Worm (Caenorhabditis elegans): Measurements from ENCODE around the gene fip-3.

Gene fip-3

DNA sequence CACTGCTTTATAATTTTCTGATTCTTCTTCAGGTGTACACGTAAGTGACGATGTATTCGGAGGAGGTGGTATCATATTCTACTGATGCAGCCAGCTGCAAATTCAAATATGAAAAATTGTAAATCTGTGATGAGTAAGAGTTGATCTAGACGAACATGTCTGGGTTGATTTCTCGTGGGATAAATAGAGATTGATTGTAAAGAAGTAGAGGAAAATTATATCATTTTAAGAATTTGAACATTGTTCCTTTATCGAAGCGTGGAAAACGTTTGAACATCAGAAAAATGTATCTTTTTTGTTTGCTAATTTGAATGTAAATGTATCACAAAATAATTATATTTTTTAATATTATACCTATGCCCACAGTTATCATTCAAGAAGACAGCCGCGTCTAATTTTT, 43.8 kb downstream of the fip-3 start, which contains the start of gene ZC21.6:
ZC21.6 (minus strand) TSS at position 101 of the 400 bp plus-strand sequence.
- TF ChIP-seq elt-2 (tag; optimal IDR thresholded peaks at IDR 0.05) (no peak), elt-1 (tag; optimal IDR thresholded peaks at IDR 0.05) (no peak), sea-2 (GFP tag; optimal IDR thresholded peaks at IDR 0.05) (no peak), pha-4 (tag; optimal IDR thresholded peaks at IDR 0.05) (no peak), nhr-43 (tag; optimal IDR thresholded peaks at IDR 0.05; ENCODE audit: poor library complexity, severe bottlenecking) (no peak), skn-1 (tag; optimal IDR thresholded peaks at IDR 0.05) (no peak), lsy-12 (tag; optimal IDR thresholded peaks at IDR 0.05) (no peak), R02D3.7 (tag; optimal IDR thresholded peaks at IDR 0.05) (no peak), nhr-77 (tag; optimal IDR thresholded peaks at IDR 0.05) (no peak), fos-1 (tag; optimal IDR thresholded peaks at IDR 0.05) (no peak), nhr-67 (tag; optimal IDR thresholded peaks at IDR 0.05) (no peak), nhr-12 (tag; optimal IDR thresholded peaks at IDR 0.05) (no peak), nhr-28 (tag; optimal IDR thresholded peaks at IDR 0.05) (no peak)
